Worm (Caenorhabditis elegans) whole organism, L2 larva: ENCODE results near the gene F47B8.18.

Experiments
- alr-1 ChIP-seq: fragments of 150-350 bp; optimal IDR thresholded peaks from 2 replicates; lab custom pipeline; 2014; ENCODE audit warnings: missing biosample characterization, missing genetic modification characterization
- ceh-82 ChIP-seq: fragments of 150-350 bp; optimal IDR thresholded peaks from 2 replicates; lab custom pipeline; 2014; ENCODE audit warnings: missing biosample characterization, missing genetic modification characterization
- crh-2 ChIP-seq: sonication (generic microtip); optimal IDR thresholded peaks from 2 replicates; lab custom pipeline; 2017; ENCODE audit warnings: missing biosample characterization, missing genetic modification characterization
- lin-13 ChIP-seq: fragments of 150-350 bp; optimal IDR thresholded peaks from 2 replicates; lab custom pipeline; 2014; ENCODE audit warnings: missing biosample characterization, missing genetic modification reagents, missing genetic modification characterization
- lsy-2 ChIP-seq, 2 experiments: fragments of 150-350 bp in 1 of 2; sonication (generic microtip) in 1 of 2; optimal IDR thresholded peaks; 2 replicates each; lab custom pipeline; 2014 to 2017; ENCODE audit warnings: missing biosample characterization in 2 of 2, missing genetic modification characterization in 2 of 2
- nhr-11 ChIP-seq: fragments of 150-350 bp; optimal IDR thresholded peaks from 2 replicates; lab custom pipeline; 2014; ENCODE audit warnings: missing biosample characterization, missing genetic modification characterization
- unc-62 ChIP-seq: fragments of 150-350 bp; optimal IDR thresholded peaks from 2 replicates; lab custom pipeline; 2014; ENCODE audit warnings: missing biosample characterization, missing genetic modification reagents, missing genetic modification characterization
- zag-1 ChIP-seq: fragments of 150-350 bp; optimal IDR thresholded peaks from 2 replicates; lab custom pipeline; 2014; ENCODE audit warnings: missing biosample characterization, missing genetic modification characterization

- TF ChIP-seq ceh-82 (no peak), crh-2 (tag; lab: Kevin White, UChicago) (no peak), zag-1 (tag; lab: Kevin White, UChicago) (no peak), lin-13 (no peak), alr-1 (tag; lab: Kevin White, UChicago) (no peak), unc-62 (GFP tag; lab: Kevin White, UChicago) (no peak), lsy-2 (tag; optimal IDR thresholded peaks at IDR 0.05; lab: Kevin White, UChicago) (no peak), nhr-11 (tag; lab: Kevin White, UChicago) (no peak)
Measured at ce11 chrV:14341672-14342071, 16.4 kb upstream of the F47B8.18 start, which contains the start of gene F47B8.10.
